Fruit fly (Drosophila melanogaster) whole organism, larva: ENCODE measurements around the gene Scsalpha2.

ENCODE experiments used
- noc ChIP-seq: fragments of 200-800 bp; sonication (Bioruptor generic); optimal IDR thresholded peaks from 3 replicates; lab custom pipeline; 2019; ENCODE audit warnings: missing biosample characterization, mild to moderate bottlenecking, missing genetic modification characterization, moderate library complexity

The Scsalpha2 gene

DNA sequence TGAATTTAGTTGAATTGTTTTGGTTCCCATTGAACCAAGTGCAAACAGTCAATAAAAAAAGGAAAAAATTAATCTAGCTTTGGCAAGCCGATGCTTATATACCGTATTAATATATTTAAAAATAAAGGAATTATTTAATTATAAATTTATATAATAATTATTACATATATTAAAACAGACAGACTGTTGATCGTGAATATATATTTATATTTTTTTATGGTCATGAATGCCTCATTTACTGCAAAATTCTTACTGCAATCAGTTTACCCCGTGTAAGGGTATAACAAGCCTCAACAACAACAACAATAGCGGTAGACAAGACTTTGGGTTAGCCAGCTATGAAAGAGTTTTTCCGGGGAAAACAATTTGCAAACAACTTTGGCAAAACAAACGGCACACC, 11.3 kb upstream of the Scsalpha2 start:
- TF ChIP-seq noc (tag; lab: Kevin White, UChicago), result no peak

DNA sequence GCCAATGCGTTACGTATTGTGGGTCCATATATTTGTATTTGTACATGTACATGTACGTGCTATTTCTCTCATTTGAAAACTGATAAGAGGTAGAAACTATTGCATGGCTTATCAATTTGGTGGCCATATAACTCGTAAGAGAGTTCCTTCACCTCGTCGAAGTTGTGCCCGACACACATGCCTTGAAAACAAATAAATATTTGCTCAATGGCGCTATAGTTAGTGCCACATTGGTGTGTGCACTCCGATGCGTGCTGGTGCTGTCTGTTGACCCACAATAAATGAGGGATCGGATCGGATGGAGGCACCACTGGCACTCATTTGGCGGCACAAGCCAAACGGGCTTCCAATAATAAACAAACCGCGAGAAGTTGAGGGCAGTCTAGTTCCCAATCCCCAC, 9.4 kb upstream of the Scsalpha2 start:
- no peak for TF ChIP-seq noc (tag; lab: Kevin White, UChicago)

DNA sequence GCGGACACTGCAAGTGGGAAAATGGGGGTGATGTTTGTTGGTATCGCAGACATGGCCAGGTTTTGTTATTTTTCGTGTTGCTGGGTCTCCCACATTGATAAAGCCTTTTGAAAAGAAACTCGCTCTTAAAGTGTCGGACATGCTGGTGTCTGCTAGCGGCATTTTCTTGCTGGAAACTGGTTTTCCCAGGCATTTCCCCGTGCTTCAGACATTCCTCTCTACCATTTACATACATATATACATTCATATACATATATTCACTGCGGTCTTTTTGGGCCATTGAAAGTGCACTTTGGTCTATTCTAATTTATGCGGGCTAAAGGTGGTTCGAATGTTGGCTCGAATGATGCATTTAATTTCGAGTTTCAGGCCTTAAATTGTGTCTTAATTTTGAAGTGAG, 7.7 kb upstream of the Scsalpha2 start:
- no peak for TF ChIP-seq noc (tag; lab: Kevin White, UChicago)

DNA sequence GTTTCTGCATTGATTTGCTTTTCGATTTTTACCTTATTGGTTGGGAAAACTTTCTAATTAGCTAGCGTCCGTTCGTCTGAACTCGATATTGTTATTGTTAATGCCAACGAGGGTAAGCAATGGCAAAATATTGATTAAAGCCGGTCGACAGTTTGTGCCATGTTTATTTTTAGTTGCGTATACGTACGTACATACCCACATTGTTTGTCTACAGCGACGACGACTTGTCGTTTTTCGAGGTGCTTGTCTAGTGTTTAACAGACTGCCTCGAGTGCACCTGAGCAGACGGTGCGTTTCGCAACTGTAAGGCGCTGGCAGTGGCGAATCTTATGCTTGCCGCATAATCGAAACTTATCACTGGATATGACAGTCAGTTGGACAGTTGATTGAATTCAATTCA, 4.6 kb upstream of the Scsalpha2 start:
- TF ChIP-seq noc (tag; lab: Kevin White, UChicago), result no peak

DNA sequence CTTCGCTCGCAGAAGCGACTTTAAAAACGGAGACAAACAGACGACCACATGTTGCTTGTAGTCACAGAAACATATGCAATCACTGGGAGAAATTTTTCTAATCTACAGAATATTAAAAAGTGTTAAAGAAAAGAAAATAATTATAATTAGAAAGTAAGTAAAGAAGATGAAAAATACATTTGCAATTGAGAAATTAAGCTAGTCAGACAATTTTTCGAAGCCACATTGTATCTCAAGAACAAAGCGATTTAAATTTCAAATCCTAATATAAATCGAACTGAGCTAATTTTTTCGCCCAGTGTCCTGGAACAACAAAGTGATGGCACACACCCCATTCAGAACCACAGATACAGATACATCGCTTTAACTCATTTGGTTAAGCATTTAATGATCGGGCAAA, 2.4 kb upstream of the Scsalpha2 start:
- no peak for TF ChIP-seq noc (tag; lab: Kevin White, UChicago)

DNA sequence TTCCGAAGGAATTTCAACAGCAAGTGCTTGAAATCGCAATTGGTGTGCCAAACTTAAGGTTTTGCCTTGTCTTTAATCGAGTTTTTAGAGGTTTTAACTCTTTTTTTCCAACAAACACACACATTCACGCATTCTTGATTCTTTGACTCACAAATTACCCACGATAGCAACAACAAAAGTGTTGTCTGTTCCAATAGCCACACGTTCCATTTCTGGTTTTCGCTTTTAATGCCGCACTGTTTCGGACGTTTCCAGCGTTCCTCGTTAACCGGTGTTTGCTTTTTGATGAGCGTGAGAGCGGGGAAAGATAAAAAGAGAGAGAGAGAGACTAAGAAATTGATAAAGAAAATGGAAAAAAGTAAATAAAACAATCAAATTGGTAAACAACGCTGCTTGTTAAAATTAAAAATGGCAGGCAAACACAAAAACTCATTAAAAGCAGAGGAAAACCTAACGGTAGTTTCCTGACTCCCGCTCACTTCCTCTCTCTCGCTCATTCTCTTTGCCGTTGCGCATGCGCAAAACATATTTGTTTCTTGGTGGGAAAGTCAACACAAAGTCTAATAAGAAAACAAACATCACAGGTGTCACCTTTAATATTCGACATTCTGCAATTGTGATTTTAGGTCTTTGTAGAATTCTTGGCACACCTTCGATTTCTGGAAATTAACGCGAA, 1.1 kb upstream of the Scsalpha2 start:
- TF ChIP-seq noc (tag; lab: Kevin White, UChicago), result peak; percentile 25

DNA sequence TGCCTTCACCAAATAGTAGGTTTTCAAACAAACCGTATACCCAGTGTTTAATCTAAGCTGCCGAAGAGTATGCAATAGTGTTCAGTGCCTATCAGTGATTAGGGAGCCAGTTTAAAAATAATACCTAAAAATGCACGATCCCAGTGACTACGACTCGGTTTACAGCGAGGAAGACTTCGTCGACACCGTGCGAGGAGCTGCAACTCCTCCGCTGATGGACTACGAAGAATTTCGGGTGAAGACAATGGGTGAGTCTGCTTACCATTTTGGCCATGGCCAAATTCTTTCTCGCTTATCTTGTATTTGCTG, 1.7 kb downstream of the Scsalpha2 start:
- TF ChIP-seq noc (tag; lab: Kevin White, UChicago), result no peak

DNA sequence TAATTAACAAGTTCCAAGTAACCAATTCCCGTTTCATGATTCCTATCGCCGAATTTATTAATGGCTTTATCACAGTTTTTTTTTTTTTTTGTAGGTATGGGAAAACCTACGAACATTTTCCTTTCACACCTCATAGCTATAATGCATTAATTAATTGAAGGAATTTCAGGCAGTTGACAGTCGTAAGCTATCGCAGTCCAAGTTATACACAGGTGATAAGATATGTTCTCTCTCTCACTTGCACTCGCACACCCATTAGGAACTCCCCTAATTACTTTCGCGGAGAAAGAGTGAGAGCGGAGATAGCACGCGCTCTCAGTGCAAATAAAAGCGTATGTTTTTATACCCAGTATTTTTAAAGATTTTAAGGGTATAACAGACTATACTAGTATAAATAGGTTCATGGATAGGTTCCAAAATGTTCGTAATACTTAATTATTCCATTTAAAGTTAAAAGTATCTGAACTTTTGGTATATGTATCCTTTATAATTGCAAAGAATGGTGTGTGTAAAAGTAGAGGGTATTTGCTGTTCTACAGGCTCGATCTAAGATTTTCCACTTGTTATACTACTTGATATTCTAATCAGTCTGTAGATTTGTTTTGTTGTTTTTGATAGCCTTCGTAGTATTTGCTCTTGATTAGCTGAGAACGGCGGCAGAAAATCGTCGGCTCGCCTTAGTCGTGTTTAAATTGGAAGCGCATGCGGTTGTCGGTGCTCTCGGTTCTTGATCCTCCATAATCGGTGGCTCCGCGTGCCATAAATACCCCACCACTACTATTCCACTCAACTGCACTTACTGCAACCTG, 2.3 kb downstream of the Scsalpha2 start, which contains the start of gene Dys:
TSS of gene Dys (plus strand) at position 677 of the 809 bp plus-strand sequence.
- TF ChIP-seq noc (tag; lab: Kevin White, UChicago), result peak; percentile 98

DNA sequence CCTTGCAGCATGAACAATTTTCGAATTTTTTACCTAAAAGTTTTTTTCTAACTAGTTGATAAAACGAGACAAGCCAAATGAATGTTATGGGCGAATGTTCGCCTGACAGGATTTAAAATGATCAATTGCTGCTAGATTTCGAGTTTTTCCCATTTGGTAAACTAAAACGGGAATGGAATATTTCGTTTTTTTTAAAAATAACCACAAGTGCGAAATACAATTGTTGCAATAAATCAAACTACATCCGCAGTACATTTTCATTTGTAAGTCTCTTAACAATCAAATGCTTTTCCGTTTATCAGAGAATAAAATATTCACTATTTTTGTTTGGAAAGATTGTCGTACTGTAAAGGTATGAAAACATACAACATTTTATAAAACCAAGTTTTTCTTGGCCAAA, 37.8 kb downstream of the Scsalpha2 start, which contains the start of gene CG3517:
TSS of gene CG3517 (minus strand) at position 101 of the 400 bp plus-strand sequence.
- TF ChIP-seq noc (tag; lab: Kevin White, UChicago), result no peak

DNA sequence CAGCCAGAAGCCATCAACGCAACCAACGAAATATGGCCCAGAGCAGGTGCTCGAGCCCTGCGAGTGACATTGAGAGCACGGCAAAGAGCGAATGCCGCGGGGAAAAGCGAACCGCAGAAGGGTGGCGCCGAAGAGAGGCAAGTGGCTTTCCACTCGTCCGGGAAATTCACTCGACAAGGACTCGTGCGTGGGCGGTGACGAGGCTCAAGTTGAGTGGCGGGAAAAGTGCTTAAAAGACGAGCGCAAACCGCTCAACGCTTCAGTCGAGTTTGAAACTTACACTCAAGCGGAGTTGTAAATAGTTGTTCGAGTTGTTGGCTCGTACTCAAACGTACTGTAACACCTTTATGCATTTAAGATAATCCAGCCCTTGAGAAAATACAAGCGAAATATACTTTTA, 50.4 kb downstream of the Scsalpha2 start, which contains the start of gene CG31221:
TSS of gene CG31221 (plus strand) at position 256 of the 400 bp plus-strand sequence.
- no peak for TF ChIP-seq noc (tag; lab: Kevin White, UChicago)
